Fruit fly (Drosophila melanogaster): ENCODE results near the gene MFS3.

The MFS3 gene

dm6 chr2L:1172704-1173107 is 29.7 kb downstream of the MFS3 start, which contains the start of the genes Charon and CG4887 (continued):
- no peak for TF ChIP-seq eve (GFP tag; optimal IDR thresholded peaks at IDR 0.05)
- TF ChIP-seq HmgZ (tag; optimal IDR thresholded peaks at IDR 0.05), result peak; percentile 89
- TF ChIP-seq CHES-1-like (GFP tag; optimal IDR thresholded peaks at IDR 0.05), result peak; percentile 91
- TF ChIP-seq CG31441 (GFP tag; IDR thresholded peaks at IDR 0.05), result no peak
- peak; percentile 77 for TF ChIP-seq CG17829 (tag; optimal IDR thresholded peaks at IDR 0.05)
- TF ChIP-seq pzg (GFP tag; optimal IDR thresholded peaks at IDR 0.05), result peak; percentile 51
- TF ChIP-seq croc (GFP tag; conservative IDR thresholded peaks at IDR 0.05), result peak; percentile 76
- TF ChIP-seq emc (GFP tag; optimal IDR thresholded peaks at IDR 0.05), result peak; percentile 17
- TF ChIP-seq ap (GFP tag; IDR thresholded peaks at IDR 0.05), result peak; percentile 51
- peak; percentile 84 for TF ChIP-seq esg (GFP tag; conservative IDR thresholded peaks at IDR 0.05)
- no peak for TF ChIP-seq CG7556 (GFP tag; optimal IDR thresholded peaks at IDR 0.05)
- no peak for TF ChIP-seq corto (GFP tag; optimal IDR thresholded peaks at IDR 0.05)
- TF ChIP-seq ewg (GFP tag; optimal IDR thresholded peaks at IDR 0.05), result peak; percentile 61
- TF ChIP-seq CG14667 (GFP tag; IDR thresholded peaks at IDR 0.05), result peak; percentile 68
- TF ChIP-seq vvl (GFP tag; IDR thresholded peaks at IDR 0.05), result peak; percentile 86
- TF ChIP-seq Poxn (GFP tag; IDR thresholded peaks at IDR 0.05), result no peak; the same call in 1 of the 2 replicates
- TF ChIP-seq tna (GFP tag; IDR thresholded peaks at IDR 0.05; ENCODE audit: partially characterized antibody), result no peak
- no peak; the same call in 1 of the 3 replicates for TF ChIP-seq CG3726 (GFP tag; IDR thresholded peaks at IDR 0.05)
- peak; percentile 79 for TF ChIP-seq unc-4 (GFP tag; IDR thresholded peaks at IDR 0.05; ENCODE audit: partially characterized antibody)
- TF ChIP-seq phol (tag; optimal IDR thresholded peaks at IDR 0.05), result peak; percentile 89
- TF ChIP-seq prd (optimal IDR thresholded peaks at IDR 0.05), result no peak
- peak; percentile 89 for TF ChIP-seq prd (GFP tag; IDR thresholded peaks at IDR 0.05)
- peak; percentile 57 for TF ChIP-seq CG31388 (GFP tag; optimal IDR thresholded peaks at IDR 0.05)
- peak; percentile 38 for TF ChIP-seq en (GFP tag; optimal IDR thresholded peaks at IDR 0.05)
- TF ChIP-seq cwo (GFP tag; optimal IDR thresholded peaks at IDR 0.05), result peak; percentile 48
- peak; percentile 86 for TF ChIP-seq Xrp1 (GFP tag; IDR thresholded peaks at IDR 0.05)
- TF ChIP-seq CG32772 (GFP tag; IDR thresholded peaks at IDR 0.05), result peak; percentile 89
- TF ChIP-seq Camta (GFP tag; optimal IDR thresholded peaks at IDR 0.05), result peak; percentile 81
- no peak for TF ChIP-seq Hey (tag; optimal IDR thresholded peaks at IDR 0.05)
- peak; percentile 49; the same call in 1 of the 2 replicates for TF ChIP-seq CG32767 (GFP tag; IDR thresholded peaks at IDR 0.05)
- TF ChIP-seq MESR4 (GFP tag; optimal IDR thresholded peaks at IDR 0.05), result no peak
- TF ChIP-seq CG5245 (GFP tag; optimal IDR thresholded peaks at IDR 0.05), result peak; percentile 66
- no peak for TF ChIP-seq sug (tag; optimal IDR thresholded peaks at IDR 0.05)
- TF ChIP-seq lola (GFP tag; optimal IDR thresholded peaks at IDR 0.05), result peak in 1 of 3 experiments; percentile 82
- peak; percentile 65 for TF ChIP-seq crc (GFP tag; optimal IDR thresholded peaks at IDR 0.05)
- peak; percentile 91 for TF ChIP-seq Rfx (GFP tag; IDR thresholded peaks at IDR 0.05)
- peak; percentile 83 for TF ChIP-seq CG1602 (GFP tag; optimal IDR thresholded peaks at IDR 0.05)
- no peak for TF ChIP-seq grau (tag; optimal IDR thresholded peaks at IDR 0.05)
- peak; percentile 28; the same call in 1 of the 2 replicates for TF ChIP-seq bbx (GFP tag; IDR thresholded peaks at IDR 0.05; ENCODE audit: partially characterized antibody)
- TF ChIP-seq tio (GFP tag; optimal IDR thresholded peaks at IDR 0.05), result no peak
- TF ChIP-seq rib (GFP tag; IDR thresholded peaks at IDR 0.05), result peak; percentile 66
- TF ChIP-seq CG17385 (GFP tag; optimal IDR thresholded peaks at IDR 0.05), result peak; percentile 80
- TF ChIP-seq Bteb2 (GFP tag; optimal IDR thresholded peaks at IDR 0.05), result peak; percentile 71
- no peak for TF ChIP-seq scrt (GFP tag; optimal IDR thresholded peaks at IDR 0.05)
- peak; percentile 87 for TF ChIP-seq Abd-B (GFP tag; optimal IDR thresholded peaks at IDR 0.05)
- TF ChIP-seq CG8924 (tag; optimal IDR thresholded peaks at IDR 0.05), result no peak
- TF ChIP-seq CG2199 (GFP tag; IDR thresholded peaks at IDR 0.05), result no peak
- TF ChIP-seq odd (GFP tag; optimal IDR thresholded peaks at IDR 0.05), result no peak
- TF ChIP-seq CG30020 (tag; optimal IDR thresholded peaks at IDR 0.05), result no peak
- peak; percentile 88 for TF ChIP-seq CG12391 (tag; optimal IDR thresholded peaks at IDR 0.05)
- peak; percentile 82 for TF ChIP-seq CG13624 (GFP tag; optimal IDR thresholded peaks at IDR 0.05)
- TF ChIP-seq CTCF (GFP tag; optimal IDR thresholded peaks at IDR 0.05), result no peak
